Fruit fly (Drosophila melanogaster) whole organism, embryonic: Measurements from ENCODE around the gene CG5921.
A peak's percentile ranks its signal among the peaks of the same experiment; 100 is the strongest.

Experiments used
- ATbp ChIP-seq: fragments of 200-800 bp; sonication (Bioruptor generic); optimal IDR thresholded peaks from 2 replicates; lab custom pipeline; 2017; ENCODE audit warnings: missing biosample characterization, mild to moderate bottlenecking, missing genetic modification characterization, missing genetic modification reagents
- Abd-B ChIP-seq: fragments of 200-800 bp; sonication (Bioruptor generic); optimal IDR thresholded peaks from 2 replicates; lab custom pipeline; 2018; ENCODE audit warnings: missing biosample characterization, mild to moderate bottlenecking, missing genetic modification characterization, moderate library complexity
- Blimp-1 ChIP-seq: fragments of 200-800 bp; sonication (Bioruptor generic); optimal IDR thresholded peaks from 3 replicates; lab custom pipeline; 2018; ENCODE audit warnings: missing biosample characterization, missing genetic modification characterization, mild to moderate bottlenecking, moderate library complexity, missing genetic modification reagents
- CG1024 ChIP-seq: fragments of 200-800 bp; sonication (Bioruptor generic); IDR thresholded peaks from 2 replicates; pipeline ENCODE4 v1.3.6; 2022; ENCODE audit warnings: missing biosample characterization, missing genetic modification characterization
- CG10979 ChIP-seq: fragments of 200-800 bp; sonication (Bioruptor generic); optimal IDR thresholded peaks from 2 replicates; lab custom pipeline; 2018; ENCODE audit warnings: missing biosample characterization, mild to moderate bottlenecking, missing genetic modification characterization, moderate library complexity
- CG11456 ChIP-seq: fragments of 200-800 bp; sonication (Bioruptor generic); IDR thresholded peaks from 3 replicates; pipeline ENCODE4 v1.3.6; 2022; ENCODE audit warnings: missing biosample characterization, missing genetic modification characterization
- CG12769 ChIP-seq: fragments of 200-800 bp; sonication (Bioruptor generic); optimal IDR thresholded peaks from 2 replicates; lab custom pipeline; 2019; ENCODE audit warnings: missing biosample characterization, mild to moderate bottlenecking, missing genetic modification characterization, moderate library complexity
- CG16779 ChIP-seq: fragments of 200-800 bp; sonication (Bioruptor generic); IDR thresholded peaks from 2 replicates; pipeline ENCODE4 v1.3.6; 2022; ENCODE audit warnings: missing biosample characterization, missing genetic modification characterization
- CG16815 ChIP-seq: fragments of 200-800 bp; sonication (Bioruptor generic); optimal IDR thresholded peaks from 3 replicates; lab custom pipeline; 2017; ENCODE audit warnings: missing biosample characterization, mild to moderate bottlenecking, missing genetic modification characterization
- CG17186 ChIP-seq: fragments of 200-800 bp; sonication (Bioruptor generic); optimal IDR thresholded peaks from 3 replicates; lab custom pipeline; 2017; ENCODE audit warnings: missing biosample characterization, missing genetic modification reagents, missing genetic modification characterization
- CG30403 ChIP-seq: fragments of 200-800 bp; sonication (Bioruptor generic); optimal IDR thresholded peaks from 3 replicates; lab custom pipeline; 2016; ENCODE audit warnings: missing biosample characterization, missing genetic modification characterization
- CG32772 ChIP-seq: fragments of 200-800 bp; sonication (Bioruptor generic); IDR thresholded peaks from 2 replicates; pipeline ENCODE4 v1.3.6; 2022; ENCODE audit warnings: missing biosample characterization, missing genetic modification characterization
- CG4617 ChIP-seq: fragments of 200-800 bp; sonication (Bioruptor generic); optimal IDR thresholded peaks from 3 replicates; lab custom pipeline; 2016; ENCODE audit warnings: missing biosample characterization, missing genetic modification characterization, borderline replicate concordance
- CG6254 ChIP-seq: fragments of 200-800 bp; sonication (Bioruptor generic); optimal IDR thresholded peaks from 3 replicates; lab custom pipeline; 2017; ENCODE audit warnings: mild to moderate bottlenecking, missing biosample characterization, missing genetic modification reagents, missing genetic modification characterization
- CG6689 ChIP-seq: fragments of 200-800 bp; sonication (Bioruptor generic); IDR thresholded peaks from 2 replicates; pipeline ENCODE4 v1.3.6; 2022; ENCODE audit warnings: missing biosample characterization, missing genetic modification characterization
- CG7839 ChIP-seq: fragments of 200-800 bp; sonication (Bioruptor generic); optimal IDR thresholded peaks from 3 replicates; lab custom pipeline; 2018; ENCODE audit warnings: missing biosample characterization, mild to moderate bottlenecking, missing genetic modification characterization, moderate library complexity
- CG9817 ChIP-seq: fragments of 200-800 bp; sonication (Bioruptor generic); optimal IDR thresholded peaks from 2 replicates; lab custom pipeline; 2018; ENCODE audit warnings: missing biosample characterization, mild to moderate bottlenecking, missing genetic modification characterization, moderate library complexity
- CG9932 ChIP-seq: fragments of 200-800 bp; sonication (Bioruptor generic); IDR thresholded peaks from 2 replicates; pipeline ENCODE4 v1.3.6; 2022; ENCODE audit warnings: missing biosample characterization, missing genetic modification characterization
- CkIIα-i1 ChIP-seq: fragments of 200-800 bp; sonication (Bioruptor generic); IDR thresholded peaks from 2 replicates; pipeline ENCODE4 v1.3.6; 2022; ENCODE audit warnings: missing biosample characterization, missing genetic modification characterization
- Dip2 ChIP-seq: fragments of 200-800 bp; sonication (Bioruptor generic); IDR thresholded peaks from 2 replicates; pipeline ENCODE4 v1.3.6; 2022; ENCODE audit warnings: missing biosample characterization, missing genetic modification characterization
- ERR ChIP-seq: fragments of 200-800 bp; sonication (Bioruptor generic); optimal IDR thresholded peaks from 2 replicates; lab custom pipeline; 2016; ENCODE audit warnings: missing biosample characterization, missing genetic modification characterization
- Gsc ChIP-seq: fragments of 200-800 bp; sonication (Bioruptor generic); IDR thresholded peaks from 2 replicates; pipeline ENCODE4 v1.3.6; 2022; ENCODE audit warnings: missing biosample characterization, missing genetic modification characterization
- HHEX ChIP-seq: fragments of 200-800 bp; sonication (Bioruptor generic); optimal IDR thresholded peaks from 3 replicates; lab custom pipeline; 2017; ENCODE audit warnings: missing biosample characterization, mild to moderate bottlenecking, missing genetic modification characterization, missing genetic modification reagents
- Med ChIP-seq: fragments of 200-800 bp; sonication (Bioruptor generic); peaks from one replicate; lab custom pipeline; 2016; ENCODE audit warnings: missing biosample characterization, missing genetic modification characterization, mild to moderate bottlenecking, inconsistent platforms, moderate library complexity
- Mrtf ChIP-seq: fragments of 200-800 bp; sonication (Bioruptor generic); IDR thresholded peaks from 3 replicates; pipeline ENCODE4 v1.3.6; 2022; ENCODE audit warnings: missing biosample characterization, missing genetic modification characterization
- NC2β ChIP-seq: fragments of 200-800 bp; sonication (Bioruptor generic); optimal IDR thresholded peaks from 2 replicates; lab custom pipeline; 2016; ENCODE audit warnings: missing biosample characterization, missing genetic modification characterization
- Nf-YB ChIP-seq: fragments of 200-800 bp; sonication (Bioruptor generic); optimal IDR thresholded peaks from 3 replicates; lab custom pipeline; 2019; ENCODE audit warnings: missing biosample characterization, mild to moderate bottlenecking, missing genetic modification characterization, moderate library complexity
- Scr ChIP-seq: fragments of 200-800 bp; sonication (Bioruptor generic); IDR thresholded peaks from 2 replicates; pipeline ENCODE4 v1.3.6; 2022; ENCODE audit warnings: missing biosample characterization, missing genetic modification characterization; ENCODE audit not compliant: partially characterized antibody
- Taf1 ChIP-seq: fragments of 200-800 bp; sonication (Bioruptor generic); IDR thresholded peaks from 2 replicates; pipeline ENCODE4 v1.3.6; 2022; ENCODE audit warnings: missing biosample characterization, missing genetic modification characterization
- Xbp1 ChIP-seq: fragments of 200-800 bp; sonication (Bioruptor generic); optimal IDR thresholded peaks from 3 replicates; lab custom pipeline; 2016; ENCODE audit warnings: missing biosample characterization, mild to moderate bottlenecking, missing genetic modification characterization
- al ChIP-seq: fragments of 200-800 bp; sonication (Bioruptor generic); IDR thresholded peaks from 2 replicates; pipeline ENCODE4 v1.3.6; 2022; ENCODE audit warnings: missing biosample characterization, missing genetic modification characterization
- amos ChIP-seq: fragments of 200-800 bp; sonication (Bioruptor generic); IDR thresholded peaks from 2 replicates; pipeline ENCODE4 v1.3.6; 2022; ENCODE audit warnings: missing biosample characterization, missing genetic modification characterization; ENCODE audit not compliant: partially characterized antibody
- chn ChIP-seq: fragments of 200-800 bp; sonication (Bioruptor generic); optimal IDR thresholded peaks from 2 replicates; lab custom pipeline; 2016; ENCODE audit warnings: missing biosample characterization, missing genetic modification characterization
- corto ChIP-seq: fragments of 200-800 bp; sonication (Bioruptor generic); optimal IDR thresholded peaks from 2 replicates; lab custom pipeline; 2016; ENCODE audit warnings: missing biosample characterization, mild to moderate bottlenecking, missing genetic modification characterization, moderate library complexity
- crp ChIP-seq, 2 experiments: fragments of 200-800 bp; sonication (Bioruptor generic); optimal IDR thresholded peaks; 2 replicates in 1 of 2; 3 replicates in 1 of 2; lab custom pipeline; 2017; ENCODE audit warnings: missing biosample characterization in 2 of 2, missing genetic modification characterization in 2 of 2, mild to moderate bottlenecking in 1 of 2, moderate library complexity in 1 of 2
- eve ChIP-seq, 2 experiments: fragments of >200 bp; optimal IDR thresholded peaks; 2 replicates each; lab custom pipeline; 2017; ENCODE audit warnings: missing biosample characterization in 2 of 2, missing genetic modification characterization in 2 of 2
- gce ChIP-seq: fragments of 200-800 bp; sonication (Bioruptor generic); IDR thresholded peaks from 3 replicates; pipeline ENCODE4 v1.3.6; 2022; ENCODE audit warnings: missing biosample characterization, missing genetic modification characterization
- ham ChIP-seq: fragments of 200-800 bp; sonication (Bioruptor generic); IDR thresholded peaks from 2 replicates; pipeline ENCODE4 v1.3.6; 2022; ENCODE audit warnings: missing biosample characterization, missing genetic modification characterization
- inv ChIP-seq: fragments of 200-800 bp; sonication (Bioruptor generic); IDR thresholded peaks from 2 replicates; pipeline ENCODE4 v1.3.6; 2022; ENCODE audit warnings: missing biosample characterization, missing genetic modification characterization; ENCODE audit not compliant: partially characterized antibody
- kah ChIP-seq: fragments of 200-800 bp; sonication (Bioruptor generic); optimal IDR thresholded peaks from 2 replicates; lab custom pipeline; 2018; ENCODE audit warnings: missing biosample characterization, mild to moderate bottlenecking, missing genetic modification characterization
- knrl ChIP-seq: fragments of 200-800 bp; sonication (Bioruptor generic); IDR thresholded peaks from 3 replicates; pipeline ENCODE4 v1.3.6; 2022; ENCODE audit warnings: missing biosample characterization, missing genetic modification characterization; ENCODE audit not compliant: partially characterized antibody
- nerfin-2 ChIP-seq: fragments of 200-800 bp; sonication (Bioruptor generic); IDR thresholded peaks from 2 replicates; pipeline ENCODE4 v1.3.6; 2022; ENCODE audit warnings: missing biosample characterization, missing genetic modification characterization; ENCODE audit not compliant: partially characterized antibody
- onecut ChIP-seq: fragments of 200-800 bp; sonication (Bioruptor generic); IDR thresholded peaks from 2 replicates; pipeline ENCODE4 v1.3.6; 2022; ENCODE audit warnings: missing biosample characterization, missing genetic modification characterization
- salm ChIP-seq: fragments of 200-800 bp; sonication (Bioruptor generic); optimal IDR thresholded peaks from 2 replicates; lab custom pipeline; 2018; ENCODE audit warnings: missing biosample characterization, mild to moderate bottlenecking, missing genetic modification characterization
- stwl ChIP-seq: fragments of 200-800 bp; sonication (Bioruptor generic); optimal IDR thresholded peaks from 3 replicates; lab custom pipeline; 2018; ENCODE audit warnings: missing biosample characterization, mild to moderate bottlenecking, missing genetic modification characterization, moderate library complexity
- tap ChIP-seq: fragments of 200-800 bp; optimal IDR thresholded peaks from 3 replicates; lab custom pipeline; 2019; ENCODE audit warnings: missing biosample characterization, mild to moderate bottlenecking, missing genetic modification characterization, moderate library complexity
- ttk ChIP-seq: fragments of 200-800 bp; sonication (Bioruptor generic); IDR thresholded peaks from 2 replicates; pipeline ENCODE4 v2.1.2; 2022; ENCODE audit warnings: missing biosample characterization, missing genetic modification characterization
- zen ChIP-seq: fragments of 200-800 bp; sonication (Bioruptor generic); optimal IDR thresholded peaks from 3 replicates; lab custom pipeline; 2018; ENCODE audit warnings: missing biosample characterization, mild to moderate bottlenecking, missing genetic modification characterization, moderate library complexity
- zen2 ChIP-seq: fragments of 200-800 bp; sonication (Bioruptor generic); IDR thresholded peaks from 3 replicates; pipeline ENCODE4 v1.3.6; 2022; ENCODE audit warnings: missing biosample characterization, missing genetic modification characterization; ENCODE audit not compliant: partially characterized antibody
- zfh1 ChIP-seq: fragments of 200-800 bp; sonication (Bioruptor generic); IDR thresholded peaks from 3 replicates; pipeline ENCODE4 v1.3.6; 2022; ENCODE audit warnings: missing biosample characterization, missing genetic modification characterization

Gene CG5921

dm6 chrX:6031692-6032091 lies 18.9 kb upstream of the CG5921 start (continued):
- TF ChIP-seq CG6689 (GFP tag; lab: Robert Waterston, UW) (peak; percentile 78), CG9817 (peak; percentile 68), onecut (GFP tag; lab: Robert Waterston, UW) (peak; percentile 78), CkIIα-i1 (GFP tag; lab: Robert Waterston, UW) (no peak), Scr (no peak), HHEX (GFP tag; lab: Kevin White, UChicago) (peak; percentile 69), ERR (GFP tag; lab: Kevin White, UChicago) (peak; percentile 51), CG11456 (GFP tag; lab: Robert Waterston, UW) (peak; percentile 77), CG7839 (tag; lab: Kevin White, UChicago) (peak; percentile 85), kah (GFP tag; lab: Kevin White, UChicago) (peak; percentile 59), CG16779 (GFP tag; lab: Robert Waterston, UW) (no peak), chn (GFP tag; lab: Kevin White, UChicago) (peak; percentile 81), al (GFP tag; lab: Robert Waterston, UW) (no peak), zen2 (GFP tag; lab: Robert Waterston, UW) (no peak), Dip2 (GFP tag; lab: Robert Waterston, UW) (no peak), eve (GFP tag; optimal IDR thresholded peaks at IDR 0.05; lab: Kevin White, UChicago) (peak in 1 of 2 experiments; percentile 92), Mrtf (peak; percentile 67; the same call in 2 of the 3 replicates), CG4617 (no peak), Nf-YB (GFP tag; lab: Kevin White, UChicago) (peak; percentile 40), Blimp-1 (GFP tag; lab: Kevin White, UChicago) (peak; percentile 78), CG9932 (peak; percentile 47), nerfin-2 (GFP tag; lab: Robert Waterston, UW) (no peak), CG12769 (tag; lab: Kevin White, UChicago) (peak; percentile 83), Abd-B (GFP tag; lab: Kevin White, UChicago) (peak; percentile 46), CG1024 (GFP tag; lab: Robert Waterston, UW) (peak; percentile 64), knrl (GFP tag; lab: Robert Waterston, UW) (0 out of 3 replicates have a peak, but pooled peaks have one; percentile 25), CG30403 (GFP tag; lab: Kevin White, UChicago) (peak; percentile 81), crp (GFP tag; optimal IDR thresholded peaks at IDR 0.05; lab: Kevin White, UChicago) (peak in 1 of 2 experiments; percentile 8), CG32772 (GFP tag; lab: Robert Waterston, UW) (peak; percentile 60; the same call in 1 of the 2 replicates), inv (GFP tag; lab: Robert Waterston, UW) (no peak), CG10979 (tag; lab: Kevin White, UChicago) (peak; percentile 88), salm (peak; percentile 65), ttk (GFP tag; lab: Robert Waterston, UW) (peak; percentile 70), Taf1 (GFP tag; lab: Robert Waterston, UW) (0 out of 2 replicates have a peak, but pooled peaks have one; percentile 27), amos (GFP tag; lab: Robert Waterston, UW) (no peak), corto (GFP tag; lab: Kevin White, UChicago) (no peak), Gsc (GFP tag; lab: Robert Waterston, UW) (peak; percentile 37; the same call in 1 of the 2 replicates), gce (peak; percentile 57; the same call in 1 of the 3 replicates), Xbp1 (GFP tag; lab: Kevin White, UChicago) (peak; percentile 77), tap (tag; lab: Kevin White, UChicago) (peak; percentile 76), ham (GFP tag; lab: Robert Waterston, UW) (no peak), ATbp (GFP tag; lab: Kevin White, UChicago) (peak; percentile 85), NC2β (peak; percentile 74), CG17186 (GFP tag; lab: Kevin White, UChicago) (no peak), CG16815 (GFP tag; lab: Kevin White, UChicago) (peak; percentile 65), stwl (tag; lab: Kevin White, UChicago) (no peak), zfh1 (GFP tag; lab: Robert Waterston, UW) (peak; percentile 85), Med (GFP tag; lab: Kevin White, UChicago) (peak; percentile 92), zen (tag; lab: Kevin White, UChicago) (peak; percentile 69), CG6254 (peak; percentile 73)
